Worm (Caenorhabditis elegans) whole organism, young adult: Measurements from ENCODE around the gene F56C9.3.
A peak's percentile ranks its signal among the peaks of the same experiment; 100 is the strongest.

Source experiments
- F10E7.11 ChIP-seq: sonication (generic microtip); optimal IDR thresholded peaks from 2 replicates; lab custom pipeline; 2017; ENCODE audit warnings: mild to moderate bottlenecking, missing genetic modification characterization, moderate library complexity, missing compliant biosample characterization
- F55B11.4 ChIP-seq: sonication (generic microtip); optimal IDR thresholded peaks from 2 replicates; lab custom pipeline; 2016; ENCODE audit warnings: missing compliant biosample characterization, missing genetic modification characterization, borderline replicate concordance; ENCODE audit not compliant: insufficient read depth
- F57C9.4 ChIP-seq: sonication (generic microtip); optimal IDR thresholded peaks from 2 replicates; lab custom pipeline; 2017; ENCODE audit warnings: mild to moderate bottlenecking, missing genetic modification characterization, missing compliant biosample characterization
- Y53F4B.3 ChIP-seq: fragments of 200-800 bp; sonication (Bioruptor generic); IDR thresholded peaks from 2 replicates; pipeline ENCODE4 v1.3.6; 2022; ENCODE audit warnings: missing genetic modification reagents, missing genetic modification characterization, missing compliant biosample characterization
- Y53G8AR.9 ChIP-seq: fragments of 200-800 bp; sonication (Bioruptor generic); conservative IDR thresholded peaks from 2 replicates; pipeline ENCODE4 v1.3.6; 2022; ENCODE audit warnings: missing genetic modification reagents, missing genetic modification characterization, missing compliant biosample characterization
- Y56A3A.18 ChIP-seq: fragments of 200-800 bp; sonication (Bioruptor generic); IDR thresholded peaks from 2 replicates; pipeline ENCODE4 v1.3.6; 2022; ENCODE audit warnings: missing genetic modification reagents, missing genetic modification characterization, missing compliant biosample characterization
- Y67H2A.10 ChIP-seq: fragments of 200-800 bp; sonication (Bioruptor generic); conservative IDR thresholded peaks from 2 replicates; pipeline ENCODE4 v1.3.6; 2022; ENCODE audit warnings: missing genetic modification reagents, missing genetic modification characterization, missing compliant biosample characterization
- Y79H2A.3 ChIP-seq: fragments of 200-800 bp; sonication (Bioruptor generic); conservative IDR thresholded peaks from 2 replicates; pipeline ENCODE4 v1.3.6; 2022; ENCODE audit warnings: missing genetic modification reagents, missing genetic modification characterization, missing compliant biosample characterization
- atf-7 ChIP-seq: sonication (generic microtip); optimal IDR thresholded peaks from 2 replicates; lab custom pipeline; 2017; ENCODE audit warnings: mild to moderate bottlenecking, missing genetic modification characterization, missing compliant biosample characterization
- attf-3 ChIP-seq: fragments of 200-800 bp; sonication (Bioruptor generic); conservative IDR thresholded peaks from 2 replicates; pipeline ENCODE4 v1.3.6; 2022; ENCODE audit warnings: missing genetic modification reagents, missing genetic modification characterization, missing compliant biosample characterization
- attf-5 ChIP-seq: fragments of 200-800 bp; sonication (Bioruptor generic); optimal IDR thresholded peaks from 2 replicates; lab custom pipeline; 2018; ENCODE audit warnings: mild to moderate bottlenecking, missing genetic modification characterization, missing compliant biosample characterization
- bed-1 ChIP-seq: fragments of 200-800 bp; sonication (Bioruptor generic); IDR thresholded peaks from 2 replicates; pipeline ENCODE4 v1.3.6; 2022; ENCODE audit warnings: missing genetic modification reagents, missing genetic modification characterization, missing compliant biosample characterization
- bed-2 ChIP-seq: fragments of 200-800 bp; sonication (Bioruptor generic); IDR thresholded peaks from 2 replicates; pipeline ENCODE4 v1.3.6; 2022; ENCODE audit warnings: missing genetic modification reagents, missing genetic modification characterization, missing compliant biosample characterization
- cebp-1 ChIP-seq, 2 experiments: fragments of 200-800 bp in 1 of 2; sonication (Bioruptor generic) in 1 of 2; sonication (generic microtip) in 1 of 2; IDR thresholded peaks in 1 of 2; optimal IDR thresholded peaks in 1 of 2; 2 replicates each; pipeline versions ENCODE4 v1.3.6 to Lab custom; 2017 to 2022; ENCODE audit warnings: missing compliant biosample characterization in 2 of 2, missing genetic modification characterization in 2 of 2, mild to moderate bottlenecking in 1 of 2, missing genetic modification reagents in 1 of 2, moderate library complexity in 1 of 2
- cebp-2 ChIP-seq: fragments of 200-800 bp; sonication (Bioruptor generic); IDR thresholded peaks from 2 replicates; pipeline ENCODE4 v1.3.6; 2022; ENCODE audit warnings: missing genetic modification characterization, missing compliant biosample characterization
- die-1 ChIP-seq: sonication (generic microtip); optimal IDR thresholded peaks from 2 replicates; lab custom pipeline; 2016; ENCODE audit warnings: missing genotype, mild to moderate bottlenecking, missing genetic modification characterization, missing compliant biosample characterization
- dpff-1 ChIP-seq: sonication (generic microtip); optimal IDR thresholded peaks from 2 replicates; lab custom pipeline; 2017; ENCODE audit warnings: mild to moderate bottlenecking, missing genetic modification characterization, missing compliant biosample characterization
- ets-4 ChIP-seq: fragments of 200-800 bp; sonication (Bioruptor generic); optimal IDR thresholded peaks from 2 replicates; lab custom pipeline; 2018; ENCODE audit warnings: mild to moderate bottlenecking, missing genetic modification characterization, missing compliant biosample characterization
- fkh-3 ChIP-seq: sonication (generic microtip); optimal IDR thresholded peaks from 2 replicates; lab custom pipeline; 2016; ENCODE audit warnings: mild to moderate bottlenecking, missing genetic modification characterization, missing compliant biosample characterization
- lag-1 ChIP-seq: fragments of 200-800 bp; sonication (Bioruptor generic); IDR thresholded peaks from 2 replicates; pipeline ENCODE4 v1.3.6; 2022; ENCODE audit warnings: missing genetic modification reagents, missing genetic modification characterization, missing compliant biosample characterization
- lin-26 ChIP-seq: fragments of 200-800 bp; sonication (Bioruptor generic); IDR thresholded peaks from 2 replicates; pipeline ENCODE4 v1.3.6; 2022; ENCODE audit warnings: missing genetic modification reagents, missing genetic modification characterization, missing compliant biosample characterization
- lin-40 ChIP-seq: sonication (generic microtip); optimal IDR thresholded peaks from 2 replicates; lab custom pipeline; 2016; ENCODE audit warnings: missing genetic modification characterization, mild to moderate bottlenecking, missing compliant biosample characterization, missing genotype, missing genetic modification reagents
- lin-54 ChIP-seq: fragments of 200-800 bp; sonication (Bioruptor generic); optimal IDR thresholded peaks from 2 replicates; lab custom pipeline; 2018; ENCODE audit warnings: mild to moderate bottlenecking, missing genetic modification characterization, missing compliant biosample characterization
- lsl-1 ChIP-seq: fragments of 200-800 bp; sonication (Bioruptor generic); optimal IDR thresholded peaks from 2 replicates; lab custom pipeline; 2018; ENCODE audit warnings: mild to moderate bottlenecking, missing genetic modification characterization, moderate library complexity, missing compliant biosample characterization
- madf-3 ChIP-seq: fragments of 200-800 bp; sonication (Bioruptor generic); IDR thresholded peaks from 2 replicates; pipeline ENCODE4 v1.3.6; 2022; ENCODE audit warnings: missing genetic modification reagents, missing genetic modification characterization, missing compliant biosample characterization
- madf-8 ChIP-seq: fragments of 200-800 bp; sonication (Bioruptor generic); conservative IDR thresholded peaks from 2 replicates; pipeline ENCODE4 v1.3.6; 2022; ENCODE audit warnings: missing genetic modification reagents, missing genetic modification characterization, missing compliant biosample characterization
- mcd-1 ChIP-seq: fragments of 200-800 bp; sonication (Bioruptor generic); IDR thresholded peaks from 2 replicates; pipeline ENCODE4 v1.3.6; 2022; ENCODE audit warnings: missing genetic modification reagents, missing genetic modification characterization, missing compliant biosample characterization
- nfya-1 ChIP-seq: sonication (generic microtip); optimal IDR thresholded peaks from 2 replicates; lab custom pipeline; 2017; ENCODE audit warnings: antibody characterized with exemption, missing compliant biosample characterization, missing genetic modification characterization, borderline replicate concordance; ENCODE audit not compliant: insufficient read depth
- nhr-80 ChIP-seq: sonication (generic microtip); optimal IDR thresholded peaks from 2 replicates; lab custom pipeline; 2016; ENCODE audit warnings: missing genetic modification characterization, missing compliant biosample characterization
- nhr-90 ChIP-seq: sonication (generic microtip); optimal IDR thresholded peaks from 2 replicates; lab custom pipeline; 2016; ENCODE audit warnings: missing genotype, mild to moderate bottlenecking, missing genetic modification characterization, missing compliant biosample characterization
- pbrm-1 ChIP-seq: fragments of 200-800 bp; sonication (Bioruptor generic); IDR thresholded peaks from 2 replicates; pipeline ENCODE4 v1.3.6; 2022; ENCODE audit warnings: missing genetic modification reagents, missing genetic modification characterization, missing compliant biosample characterization
- pha-4 ChIP-seq: fragments of 150-350 bp; sonication (generic microtip); optimal IDR thresholded peaks from 2 replicates; lab custom pipeline; 2014; ENCODE audit warnings: missing biosample characterization, missing genetic modification reagents, missing genetic modification characterization
- snpc-1.3 ChIP-seq: sonication (generic microtip); optimal IDR thresholded peaks from 2 replicates; lab custom pipeline; 2017; ENCODE audit warnings: missing genetic modification characterization, mild to moderate bottlenecking, missing compliant biosample characterization, antibody characterized with exemption, moderate library complexity, missing genotype, missing genetic modification reagents; ENCODE audit not compliant: insufficient read depth
- somi-1 ChIP-seq: fragments of 200-800 bp; sonication (Bioruptor generic); optimal IDR thresholded peaks from 2 replicates; lab custom pipeline; 2018; ENCODE audit warnings: mild to moderate bottlenecking, missing genetic modification characterization, missing compliant biosample characterization
- sptf-2 ChIP-seq: fragments of 200-800 bp; sonication (Bioruptor generic); optimal IDR thresholded peaks from 2 replicates; lab custom pipeline; 2018; ENCODE audit warnings: mild to moderate bottlenecking, missing genetic modification characterization, missing compliant biosample characterization
- unc-130 ChIP-seq: sonication (generic microtip); optimal IDR thresholded peaks from 2 replicates; lab custom pipeline; 2016; ENCODE audit warnings: missing genetic modification reagents, missing genetic modification characterization, missing compliant biosample characterization
- zim-3 ChIP-seq: sonication (generic microtip); optimal IDR thresholded peaks from 2 replicates; lab custom pipeline; 2017; ENCODE audit warnings: mild to moderate bottlenecking, missing genetic modification characterization, moderate library complexity, missing compliant biosample characterization
- ztf-26 ChIP-seq: sonication (generic microtip); optimal IDR thresholded peaks from 2 replicates; lab custom pipeline; 2017; ENCODE audit warnings: missing genetic modification characterization, missing compliant biosample characterization

Gene F56C9.3

ce11 chrIII:7272088-7272487, 39.0 kb upstream of the F56C9.3 start (continued):
- TF ChIP-seq F10E7.11 (no peak), F57C9.4 (tag; lab: Kevin White, UChicago) (no peak), pbrm-1 (0 out of 2 replicates have a peak, but pooled peaks have one; percentile 52), lag-1 (GFP tag; lab: Robert Waterston, UW) (no peak), lsl-1 (GFP tag; lab: Kevin White, UChicago) (no peak), Y53G8AR.9 (peak; percentile 30; the same call in 1 of the 2 replicates), nhr-80 (tag; lab: Kevin White, UChicago) (peak; percentile 27), bed-1 (no peak), zim-3 (tag; lab: Kevin White, UChicago) (no peak), pha-4 (tag; lab: Kevin White, UChicago) (no peak), lin-26 (peak; percentile 46; the same call in 1 of the 2 replicates), Y56A3A.18 (no peak), ets-4 (GFP tag; lab: Kevin White, UChicago) (peak; percentile 18), dpff-1 (tag; lab: Kevin White, UChicago) (no peak), atf-7 (tag; lab: Kevin White, UChicago) (peak; percentile 53), snpc-1.3 (tag; lab: Kevin White, UChicago) (no peak), somi-1 (GFP tag; lab: Kevin White, UChicago) (no peak), mcd-1 (GFP tag; lab: Robert Waterston, UW) (peak; percentile 61), sptf-2 (GFP tag; lab: Kevin White, UChicago) (no peak), bed-2 (GFP tag; lab: Robert Waterston, UW) (no peak), cebp-2 (GFP tag; lab: Robert Waterston, UW) (no peak), Y79H2A.3 (GFP tag; lab: Robert Waterston, UW) (no peak), fkh-3 (tag; lab: Kevin White, UChicago) (no peak), madf-3 (GFP tag; lab: Robert Waterston, UW) (no peak), attf-5 (GFP tag; lab: Kevin White, UChicago) (peak; percentile 74), F55B11.4 (no peak), nfya-1 (tag; lab: Kevin White, UChicago) (no peak)

DNA sequence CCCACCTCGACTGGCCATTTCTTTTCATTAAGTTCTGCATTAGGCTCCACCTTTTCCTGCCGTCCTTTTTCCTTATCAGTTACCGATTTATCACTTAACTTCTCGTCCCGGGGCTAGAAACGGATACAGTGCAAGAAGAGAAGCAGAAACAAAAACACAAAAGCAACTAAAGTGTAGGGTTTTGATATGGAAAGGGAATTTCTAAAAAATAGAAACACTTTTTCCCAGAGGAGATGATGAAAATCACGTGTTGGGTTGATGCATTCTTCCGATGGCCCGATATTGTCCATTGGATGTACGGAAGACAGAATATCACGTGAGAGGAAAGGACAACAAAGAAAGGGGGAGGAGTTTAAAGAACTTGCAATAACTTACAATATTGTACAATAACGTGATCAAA, 38.3 kb upstream of the F56C9.3 start:
- TF ChIP-seq madf-8: no peak
- TF ChIP-seq die-1 (tag; lab: Kevin White, UChicago): peak; percentile 8
- TF ChIP-seq F10E7.11: no peak
- TF ChIP-seq lin-40 (tag; lab: Kevin White, UChicago): peak; percentile 51
- peak; percentile 3 for TF ChIP-seq lin-54
- no peak for TF ChIP-seq Y53F4B.3
- TF ChIP-seq ztf-26: peak; percentile 63
- 0 out of 2 replicates have a peak, but pooled peaks have one; percentile 19 for TF ChIP-seq mcd-1 (GFP tag; lab: Robert Waterston, UW)
- TF ChIP-seq somi-1 (GFP tag; lab: Kevin White, UChicago): peak; percentile 59
- TF ChIP-seq nhr-90 (tag; lab: Kevin White, UChicago): peak; percentile 8
- peak; percentile 42; the same call in 1 of the 2 replicates for TF ChIP-seq lin-26
- TF ChIP-seq unc-130: no peak
- TF ChIP-seq attf-3 (GFP tag; lab: Robert Waterston, UW): no peak; the same call in 1 of the 2 replicates
- TF ChIP-seq cebp-1 (GFP tag; IDR thresholded peaks at IDR 0.05; lab: Robert Waterston, UW): no peak
- peak; percentile 45 for TF ChIP-seq cebp-1 (tag; optimal IDR thresholded peaks at IDR 0.05; lab: Kevin White, UChicago)
- no peak for TF ChIP-seq Y67H2A.10
- TF ChIP-seq pbrm-1: peak; percentile 37; the same call in 1 of the 2 replicates
- TF ChIP-seq nhr-80 (tag; lab: Kevin White, UChicago): peak; percentile 52
